Fruit fly (Drosophila melanogaster) whole organism, prepupa: ENCODE results near the gene CG6878.
A peak's percentile ranks its signal among the peaks of the same experiment; 100 is the strongest.

Experiments
- CG10669 ChIP-seq: fragments of 200-800 bp; sonication (Bioruptor generic); optimal IDR thresholded peaks from 3 replicates; lab custom pipeline; 2018; ENCODE audit warnings: missing biosample characterization, mild to moderate bottlenecking, missing genetic modification characterization, moderate library complexity
- CG11294 ChIP-seq: fragments of 200-800 bp; sonication (Bioruptor generic); IDR thresholded peaks from 2 replicates; pipeline ENCODE4 v1.3.6; 2022; ENCODE audit warnings: missing biosample characterization, missing genetic modification characterization
- CG11762 ChIP-seq: fragments of 200-800 bp; sonication (Bioruptor generic); optimal IDR thresholded peaks from 3 replicates; lab custom pipeline; 2016; ENCODE audit warnings: missing biosample characterization, missing genetic modification characterization; ENCODE audit not compliant: insufficient read depth
- CG16779 ChIP-seq: fragments of 200-800 bp; sonication (Bioruptor generic); optimal IDR thresholded peaks from 3 replicates; lab custom pipeline; 2017; ENCODE audit warnings: missing biosample characterization, mild to moderate bottlenecking, missing genetic modification characterization
- CG3032 ChIP-seq: fragments of 200-800 bp; optimal IDR thresholded peaks from 2 replicates; lab custom pipeline; 2019; ENCODE audit warnings: missing biosample characterization, mild to moderate bottlenecking, missing genetic modification characterization, moderate library complexity
- CG3919 ChIP-seq: fragments of 200-800 bp; sonication (Bioruptor generic); optimal IDR thresholded peaks from 3 replicates; lab custom pipeline; 2016; ENCODE audit warnings: missing biosample characterization, missing genetic modification characterization
- CG6276 ChIP-seq: fragments of 200-800 bp; sonication (Bioruptor generic); optimal IDR thresholded peaks from 2 replicates; lab custom pipeline; 2017; ENCODE audit warnings: missing biosample characterization, mild to moderate bottlenecking, missing genetic modification characterization
- CG6808 ChIP-seq: fragments of 200-800 bp; sonication (Bioruptor generic); optimal IDR thresholded peaks from 3 replicates; lab custom pipeline; 2017; ENCODE audit warnings: missing biosample characterization, missing genetic modification characterization, mild to moderate bottlenecking, moderate library complexity, missing genetic modification reagents
- CG6854 ChIP-seq: fragments of 200-800 bp; sonication (Bioruptor generic); optimal IDR thresholded peaks from 2 replicates; lab custom pipeline; 2017; ENCODE audit warnings: missing biosample characterization, mild to moderate bottlenecking, missing genetic modification characterization
- Eip75B ChIP-seq: fragments of 200-800 bp; sonication (Bioruptor generic); optimal IDR thresholded peaks from 3 replicates; lab custom pipeline; 2016; ENCODE audit warnings: missing biosample characterization, missing genetic modification characterization
- Eip78C ChIP-seq: fragments of 200-800 bp; sonication (Bioruptor generic); peaks from one replicate; lab custom pipeline; 2016; ENCODE audit warnings: missing biosample characterization, missing genetic modification characterization
- Eip93F ChIP-seq: fragments of 200-800 bp; sonication (Bioruptor generic); optimal IDR thresholded peaks from 2 replicates; lab custom pipeline; 2016; ENCODE audit warnings: missing biosample characterization, mild to moderate bottlenecking, missing genetic modification characterization
- Hr38 ChIP-seq: sonication (Bioruptor generic); optimal IDR thresholded peaks from 2 replicates; lab custom pipeline; 2016; ENCODE audit warnings: missing biosample characterization, missing genetic modification characterization
- Hr39 ChIP-seq: fragments of 200-800 bp; sonication (Bioruptor generic); optimal IDR thresholded peaks from 2 replicates; lab custom pipeline; 2016; ENCODE audit warnings: missing biosample characterization, missing genetic modification characterization
- Hr4 ChIP-seq: fragments of 200-800 bp; sonication (Bioruptor generic); optimal IDR thresholded peaks from 3 replicates; lab custom pipeline; 2016; ENCODE audit warnings: missing biosample characterization, missing genetic modification characterization
- Lpt ChIP-seq: fragments of 200-800 bp; sonication (Bioruptor generic); optimal IDR thresholded peaks from 3 replicates; lab custom pipeline; 2016; ENCODE audit warnings: missing biosample characterization, missing genetic modification characterization
- Smox ChIP-seq: fragments of 200-800 bp; sonication (Bioruptor generic); optimal IDR thresholded peaks from 3 replicates; lab custom pipeline; 2016; ENCODE audit warnings: missing biosample characterization, missing genetic modification characterization
- Sox102F ChIP-seq: fragments of 200-800 bp; sonication (Bioruptor generic); optimal IDR thresholded peaks from 2 replicates; lab custom pipeline; 2016; ENCODE audit warnings: missing biosample characterization, mild to moderate bottlenecking, missing genetic modification characterization
- Sox14 ChIP-seq: fragments of 200-800 bp; sonication (Bioruptor generic); optimal IDR thresholded peaks from 3 replicates; lab custom pipeline; 2016; ENCODE audit warnings: missing biosample characterization, missing genetic modification characterization
- achi ChIP-seq: fragments of 200-800 bp; sonication (Bioruptor generic); optimal IDR thresholded peaks from 3 replicates; lab custom pipeline; 2016; ENCODE audit warnings: missing biosample characterization, missing genetic modification characterization
- acj6 ChIP-seq: fragments of 200-800 bp; sonication (Bioruptor generic); optimal IDR thresholded peaks from 3 replicates; lab custom pipeline; 2016; ENCODE audit warnings: missing biosample characterization, missing genetic modification characterization
- cyc ChIP-seq: fragments of 200-800 bp; sonication (Bioruptor generic); optimal IDR thresholded peaks from 3 replicates; lab custom pipeline; 2016; ENCODE audit warnings: missing biosample characterization, missing genetic modification characterization
- esn ChIP-seq: fragments of 200-800 bp; sonication (Bioruptor generic); optimal IDR thresholded peaks from 2 replicates; lab custom pipeline; 2016; ENCODE audit warnings: missing biosample characterization, mild to moderate bottlenecking, missing genetic modification characterization, moderate library complexity
- fd85E ChIP-seq: fragments of 200-800 bp; sonication (Bioruptor generic); optimal IDR thresholded peaks from 3 replicates; lab custom pipeline; 2016; ENCODE audit warnings: missing biosample characterization, missing genetic modification characterization
- fkh ChIP-seq: fragments of 200-800 bp; sonication (Bioruptor generic); optimal IDR thresholded peaks from 3 replicates; lab custom pipeline; 2017; ENCODE audit warnings: missing biosample characterization, mild to moderate bottlenecking, missing genetic modification characterization, moderate library complexity
- net ChIP-seq: fragments of 200-800 bp; sonication (Bioruptor generic); optimal IDR thresholded peaks from 3 replicates; lab custom pipeline; 2016; ENCODE audit warnings: missing biosample characterization, missing genetic modification characterization
- svp ChIP-seq: fragments of 200-800 bp; sonication (Bioruptor generic); peaks from one replicate; lab custom pipeline; 2016; ENCODE audit warnings: missing biosample characterization, missing genetic modification characterization

Gene CG6878

dm6 chr3L:15142004-15142890 lies 19.4 kb upstream of the CG6878 start, which contains the start of gene Pdi (continued):
- no peak for TF ChIP-seq Hr39 (GFP tag; lab: Kevin White, UChicago)
- TF ChIP-seq Eip93F (GFP tag; lab: Kevin White, UChicago) = no peak
- peak; percentile 2 for TF ChIP-seq cyc (GFP tag; lab: Kevin White, UChicago)
- no peak for TF ChIP-seq acj6 (GFP tag; lab: Kevin White, UChicago)
- no peak for TF ChIP-seq Hr38 (GFP tag; lab: Kevin White, UChicago)
- TF ChIP-seq CG6808 (GFP tag; lab: Kevin White, UChicago) = peak; percentile 9
- no peak for TF ChIP-seq CG10669
- TF ChIP-seq esn (GFP tag; lab: Kevin White, UChicago) = peak; percentile 35
- no peak for TF ChIP-seq CG6276
- peak; percentile 23 for TF ChIP-seq achi (GFP tag; lab: Kevin White, UChicago)
- no peak for TF ChIP-seq CG3919
- no peak for TF ChIP-seq Smox
- TF ChIP-seq net (GFP tag; lab: Kevin White, UChicago) = peak; percentile 15
- TF ChIP-seq Lpt = no peak

DNA sequence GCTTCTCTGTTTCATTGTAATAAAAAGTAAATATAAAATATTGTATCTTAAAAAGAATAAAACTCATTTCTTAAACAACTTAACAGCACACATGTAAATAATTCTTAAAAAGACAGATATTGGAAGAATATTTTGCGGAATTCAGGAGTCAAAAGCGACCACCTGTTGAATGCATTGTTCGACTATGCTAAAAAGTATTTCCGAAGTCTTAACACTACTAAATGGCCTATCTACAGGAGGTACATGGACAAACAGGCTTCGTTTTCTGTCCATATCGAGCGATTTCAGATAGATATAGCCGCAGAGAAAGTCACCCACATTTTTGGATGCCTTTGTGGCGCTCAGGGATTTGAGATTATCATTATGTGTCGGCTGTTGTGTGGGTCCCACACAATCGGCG lies 18.5 kb upstream of the CG6878 start:
- TF ChIP-seq CG3032 (tag; lab: Kevin White, UChicago) (no peak), Eip78C (GFP tag; lab: Kevin White, UChicago) (peak; percentile 23)
- TF ChIP-seq, all 60 proteins: peak for 1

- TF ChIP-seq Sox102F (GFP tag; lab: Kevin White, UChicago) (no peak), svp (GFP tag; lab: Kevin White, UChicago) (peak; percentile 49), CG11294 (GFP tag; lab: Robert Waterston, UW) (no peak), fd85E (GFP tag; lab: Kevin White, UChicago) (no peak), Smox (no peak), Sox14 (GFP tag; lab: Kevin White, UChicago) (peak; percentile 67), CG16779 (no peak), esn (GFP tag; lab: Kevin White, UChicago) (peak; percentile 4), Eip75B (GFP tag; lab: Kevin White, UChicago) (no peak), CG6854 (peak; percentile 43), CG6808 (GFP tag; lab: Kevin White, UChicago) (peak; percentile 26), Eip78C (GFP tag; lab: Kevin White, UChicago) (peak; percentile 39)
Measured at dm6 chr3L:15143638-15144600, 17.7 kb upstream of the CG6878 start, which contains the start of the genes CG32147 and Pex3. CG32147 (minus strand) TSS chr3L:15144059. Pex3 (plus strand) TSS chr3L:15144355.

- TF ChIP-seq Hr4 (GFP tag; lab: Kevin White, UChicago) (no peak), CG11762 (GFP tag; lab: Kevin White, UChicago) (no peak)
Measured at dm6 chr3L:15146643-15147187, 14.9 kb upstream of the CG6878 start, which contains the start of gene FucTA. FucTA (plus strand) TSS chr3L:15147137.

dm6 chr3L:15150028-15150427 lies 11.6 kb upstream of the CG6878 start:
- TF ChIP-seq fkh (GFP tag; lab: Kevin White, UChicago) = peak; percentile 57
- TF ChIP-seq CG6276 = no peak
